Worm (Caenorhabditis elegans) whole organism, L4 larva: ENCODE results near the gene ppat-1.

Experiments used
- F26F4.8 ChIP-seq: fragments of 200-800 bp; sonication (Bioruptor generic); conservative IDR thresholded peaks from 2 replicates; pipeline ENCODE4 v1.3.6; 2022; ENCODE audit warnings: missing genetic modification characterization, missing compliant biosample characterization
- mdl-1 ChIP-seq, 2 experiments: fragments of 150-350 bp in 1 of 2; sonication (generic microtip) in 1 of 2; optimal IDR thresholded peaks; 2 replicates each; lab custom pipeline; 2014 to 2017; ENCODE audit warnings: missing biosample characterization in 2 of 2, missing genetic modification characterization in 2 of 2
- php-3 ChIP-seq: fragments of 200-800 bp; sonication (Bioruptor generic); IDR thresholded peaks from 2 replicates; pipeline ENCODE4 v1.3.6; 2022; ENCODE audit warnings: missing genetic modification reagents, missing genetic modification characterization, missing compliant biosample characterization
- zip-11 ChIP-seq: fragments of 200-800 bp; sonication (Bioruptor generic); IDR thresholded peaks from 2 replicates; pipeline ENCODE4 v1.3.6; 2022; ENCODE audit warnings: missing genetic modification characterization, missing compliant biosample characterization

DNA sequence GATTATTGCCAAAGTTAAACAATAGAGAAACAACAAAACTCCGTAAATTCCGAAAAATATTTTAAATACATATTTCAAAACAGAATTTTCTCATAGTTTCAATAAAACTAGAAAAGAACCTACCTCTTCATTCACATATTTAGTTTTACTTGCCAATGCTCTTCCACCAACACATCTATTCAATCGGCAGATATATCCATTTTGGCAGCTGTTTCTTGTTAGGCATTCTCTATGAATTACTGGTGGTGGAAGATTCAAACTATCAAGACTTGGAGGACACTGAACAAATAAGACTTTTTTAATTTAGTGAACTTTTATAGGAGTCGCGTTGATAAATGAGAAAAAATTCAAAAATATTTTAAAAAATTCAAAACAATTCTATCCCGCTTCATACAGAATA lies 41.7 kb upstream of the ppat-1 start:
- TF ChIP-seq F26F4.8 (GFP tag; lab: Robert Waterston, UW) = no peak
- no peak for TF ChIP-seq mdl-1 (tag; optimal IDR thresholded peaks at IDR 0.05; lab: Kevin White, UChicago)
- no peak for TF ChIP-seq php-3 (GFP tag; lab: Robert Waterston, UW)
- no peak for TF ChIP-seq zip-11 (GFP tag; lab: Robert Waterston, UW)
